Worm (Caenorhabditis elegans) whole organism, early embryonic: ENCODE results near the gene C13A2.9.

Source experiments
- B0310.2 ChIP-seq: sonication (generic microtip); optimal IDR thresholded peaks from 2 replicates; lab custom pipeline; 2016; ENCODE audit warnings: mild to moderate bottlenecking, missing genetic modification characterization, missing compliant biosample characterization
- F13C5.2 ChIP-seq: sonication (generic microtip); optimal IDR thresholded peaks from 2 replicates; lab custom pipeline; 2017; ENCODE audit warnings: mild to moderate bottlenecking, missing genetic modification characterization, inconsistent platforms, missing compliant biosample characterization
- aly-1 ChIP-seq: sonication (generic microtip); optimal IDR thresholded peaks from 2 replicates; lab custom pipeline; 2016; ENCODE audit warnings: missing genetic modification characterization, missing compliant biosample characterization
- ama-1 ChIP-seq: fragments of 150-350 bp; optimal IDR thresholded peaks from 2 replicates; lab custom pipeline; 2014
- ceh-36 ChIP-seq: sonication (generic microtip); optimal IDR thresholded peaks from 2 replicates; lab custom pipeline; 2016; ENCODE audit warnings: missing genetic modification characterization, inconsistent platforms, missing compliant biosample characterization
- ets-7 ChIP-seq: sonication (generic microtip); optimal IDR thresholded peaks from 2 replicates; lab custom pipeline; 2016; ENCODE audit warnings: missing genotype, missing genetic modification characterization, missing compliant biosample characterization
- flt-1 ChIP-seq: fragments of 200-800 bp; sonication (Bioruptor generic); IDR thresholded peaks from 2 replicates; pipeline ENCODE4 v1.3.6; 2022; ENCODE audit warnings: missing genetic modification characterization, missing compliant biosample characterization
- hmg-4 ChIP-seq: fragments of 200-800 bp; sonication (Bioruptor generic); optimal IDR thresholded peaks from 2 replicates; lab custom pipeline; 2018; ENCODE audit warnings: mild to moderate bottlenecking, missing genetic modification characterization, missing compliant biosample characterization
- pes-1 ChIP-seq: fragments of 200-800 bp; sonication (Bioruptor generic); IDR thresholded peaks from 2 replicates; pipeline ENCODE4 v1.3.6; 2022; ENCODE audit warnings: missing genetic modification reagents, missing genetic modification characterization, missing compliant biosample characterization
- sea-1 ChIP-seq: fragments of 200-800 bp; sonication (Bioruptor generic); conservative IDR thresholded peaks from 2 replicates; pipeline ENCODE4 v1.3.6; 2022; ENCODE audit warnings: missing genetic modification characterization, missing compliant biosample characterization
- tbx-11 ChIP-seq: fragments of 200-800 bp; sonication (Bioruptor generic); IDR thresholded peaks from 2 replicates; pipeline ENCODE4 v1.3.6; 2022; ENCODE audit warnings: missing genetic modification characterization, missing compliant biosample characterization
- tra-4 ChIP-seq: sonication (generic microtip); optimal IDR thresholded peaks from 2 replicates; lab custom pipeline; 2017; ENCODE audit warnings: missing genetic modification characterization, missing compliant biosample characterization

- TF ChIP-seq ama-1: no peak
- no peak for TF ChIP-seq ets-7 (tag; lab: Kevin White, UChicago)
- no peak for TF ChIP-seq flt-1
- no peak for TF ChIP-seq aly-1 (tag; lab: Kevin White, UChicago)
- TF ChIP-seq tbx-11 (GFP tag; lab: Robert Waterston, UW): no peak
- no peak for TF ChIP-seq F13C5.2 (tag; lab: Kevin White, UChicago)
- no peak for TF ChIP-seq pes-1
- TF ChIP-seq sea-1: no peak
- no peak for TF ChIP-seq hmg-4 (GFP tag; lab: Kevin White, UChicago)
- TF ChIP-seq tra-4 (tag; lab: Kevin White, UChicago): no peak
- TF ChIP-seq B0310.2: no peak
- TF ChIP-seq ceh-36 (tag; lab: Kevin White, UChicago): no peak
Measured at ce11 chrV:7231524-7231923, 32.4 kb downstream of the C13A2.9 start.
